Fruit fly (Drosophila melanogaster) whole organism, wandering third instar larva: Measurements from ENCODE around the gene CG9458.

ENCODE experiments used
- Abd-B ChIP-seq: fragments of >200 bp; optimal IDR thresholded peaks from 2 replicates; lab custom pipeline; 2017; ENCODE audit warnings: missing biosample characterization, missing genetic modification characterization
- CG32264 ChIP-seq: fragments of 200-800 bp; sonication (Bioruptor generic); optimal IDR thresholded peaks from 2 replicates; lab custom pipeline; 2016; ENCODE audit warnings: missing biosample characterization, missing genetic modification characterization
- CG9705 ChIP-seq: fragments of 200-800 bp; sonication (Bioruptor generic); optimal IDR thresholded peaks from 2 replicates; lab custom pipeline; 2018; ENCODE audit warnings: missing biosample characterization, mild to moderate bottlenecking, missing genetic modification characterization
- CrebA ChIP-seq: fragments of 200-800 bp; sonication (Bioruptor generic); optimal IDR thresholded peaks from 2 replicates; lab custom pipeline; 2016; ENCODE audit warnings: missing biosample characterization, mild to moderate bottlenecking, missing genetic modification characterization, borderline replicate concordance
- Dfd ChIP-seq: fragments of >200 bp; optimal IDR thresholded peaks from 2 replicates; lab custom pipeline; 2017; ENCODE audit warnings: missing biosample characterization, missing genetic modification characterization
- Dif ChIP-seq: fragments of 200-275, 200-300 bp; sonication (Bioruptor generic); optimal IDR thresholded peaks from 2 replicates; lab custom pipeline; 2018; ENCODE audit warnings: missing biosample characterization, missing genetic modification characterization; ENCODE audit not compliant: partially characterized antibody
- GATAd ChIP-seq: sonication (Bioruptor generic); optimal IDR thresholded peaks from 2 replicates; lab custom pipeline; 2016; ENCODE audit warnings: missing biosample characterization, missing genetic modification characterization
- HLH106 ChIP-seq: fragments of 200-800 bp; optimal IDR thresholded peaks from 3 replicates; lab custom pipeline; 2019; ENCODE audit warnings: missing biosample characterization, mild to moderate bottlenecking, missing genetic modification characterization, moderate library complexity
- Hnf4 ChIP-seq: fragments of 200-800 bp; sonication (Bioruptor generic); optimal IDR thresholded peaks from 2 replicates; lab custom pipeline; 2016; ENCODE audit warnings: missing biosample characterization, mild to moderate bottlenecking, missing genetic modification characterization
- Hr78 ChIP-seq: fragments of >200 bp; optimal IDR thresholded peaks from 2 replicates; lab custom pipeline; 2017; ENCODE audit warnings: missing biosample characterization, missing genetic modification characterization
- Hr83 ChIP-seq: fragments of 200-300 bp; sonication (Bioruptor generic); optimal IDR thresholded peaks from 2 replicates; lab custom pipeline; 2016; ENCODE audit warnings: missing biosample characterization, mild to moderate bottlenecking, missing genetic modification characterization, moderate library complexity; ENCODE audit not compliant: poor library complexity, severe bottlenecking
- Jra ChIP-seq: sonication (Bioruptor generic); optimal IDR thresholded peaks from 2 replicates; lab custom pipeline; 2016; ENCODE audit warnings: missing biosample characterization, missing genetic modification characterization
- Mio ChIP-seq: sonication (Bioruptor generic); optimal IDR thresholded peaks from 2 replicates; lab custom pipeline; 2016; ENCODE audit warnings: missing biosample characterization, missing genetic modification characterization
- Myc ChIP-seq: fragments of >200 bp; optimal IDR thresholded peaks from 2 replicates; lab custom pipeline; 2017
- N ChIP-seq: fragments of >200 bp; optimal IDR thresholded peaks from 2 replicates; lab custom pipeline; 2018; ENCODE audit warnings: missing biosample characterization, missing external identifiers, missing genetic modification characterization
- OdsH ChIP-seq: fragments of 200-800 bp; sonication (Bioruptor generic); optimal IDR thresholded peaks from 2 replicates; lab custom pipeline; 2016; ENCODE audit warnings: missing biosample characterization, mild to moderate bottlenecking, missing genetic modification characterization
- Rel ChIP-seq, 2 experiments: fragments of 200-800 bp; sonication (Bioruptor generic) in 1 of 2; optimal IDR thresholded peaks; 2 replicates in 1 of 2; 3 replicates in 1 of 2; lab custom pipeline; 2016 to 2019; ENCODE audit warnings: mild to moderate bottlenecking in 2 of 2, missing biosample characterization in 2 of 2, missing genetic modification characterization in 2 of 2, moderate library complexity in 1 of 2
- Sp1 ChIP-seq: fragments of 200-800 bp; sonication (Bioruptor generic); optimal IDR thresholded peaks from 3 replicates; lab custom pipeline; 2019; ENCODE audit warnings: missing biosample characterization, mild to moderate bottlenecking, missing genetic modification characterization, moderate library complexity
- Vsx2 ChIP-seq: fragments of 200-300, 225-300 bp; sonication (Bioruptor generic); optimal IDR thresholded peaks from 2 replicates; lab custom pipeline; 2018; ENCODE audit warnings: missing biosample characterization, missing genetic modification characterization; ENCODE audit not compliant: partially characterized antibody
- br ChIP-seq: fragments of 200-800 bp; sonication (Bioruptor generic); optimal IDR thresholded peaks from 2 replicates; lab custom pipeline; 2016; ENCODE audit warnings: missing biosample characterization, missing genetic modification characterization
- brk ChIP-seq: fragments of 200-800 bp; sonication (Bioruptor generic); optimal IDR thresholded peaks from 2 replicates; lab custom pipeline; 2016; ENCODE audit warnings: missing biosample characterization, mild to moderate bottlenecking, missing genetic modification characterization
- dl ChIP-seq, 2 experiments: fragments of 175-275, 200-275 bp in 1 of 2; fragments of 200-275 bp in 1 of 2; sonication (Bioruptor generic); optimal IDR thresholded peaks; lab custom pipeline; 2018; ENCODE audit warnings: mild to moderate bottlenecking in 2 of 2, missing biosample characterization in 2 of 2, missing genetic modification characterization in 2 of 2, moderate library complexity in 2 of 2; ENCODE audit not compliant: partially characterized antibody in 2 of 2, insufficient read depth in 1 of 2
- dmrt93B ChIP-seq: fragments of 200-800 bp; sonication (Bioruptor generic); optimal IDR thresholded peaks from 2 replicates; lab custom pipeline; 2018; ENCODE audit warnings: missing biosample characterization, mild to moderate bottlenecking, missing genetic modification characterization
- dsf ChIP-seq: sonication (Bioruptor generic); optimal IDR thresholded peaks from 2 replicates; lab custom pipeline; 2016; ENCODE audit warnings: missing biosample characterization, missing genetic modification characterization, borderline replicate concordance
- ey ChIP-seq: fragments of 200-800 bp; sonication (Bioruptor generic); optimal IDR thresholded peaks from 2 replicates; lab custom pipeline; 2016; ENCODE audit warnings: missing biosample characterization, missing genetic modification characterization
- foxo ChIP-seq, 2 experiments: fragments of 200-800 bp; sonication (Bioruptor generic); optimal IDR thresholded peaks; 2 replicates in 1 of 2; 3 replicates in 1 of 2; lab custom pipeline; 2016 to 2017; ENCODE audit warnings: missing biosample characterization in 2 of 2, missing genetic modification characterization in 2 of 2
- fru ChIP-seq: fragments of 200-800 bp; sonication (Bioruptor generic); optimal IDR thresholded peaks from 3 replicates; lab custom pipeline; 2016; ENCODE audit warnings: missing biosample characterization, mild to moderate bottlenecking, missing genetic modification characterization
- h ChIP-seq: fragments of 200-800 bp; sonication (Bioruptor generic); optimal IDR thresholded peaks from 3 replicates; lab custom pipeline; 2016; ENCODE audit warnings: missing biosample characterization, mild to moderate bottlenecking, missing genetic modification characterization
- jim ChIP-seq: fragments of 175-275, 200-325 bp; sonication (Bioruptor generic); optimal IDR thresholded peaks from 2 replicates; lab custom pipeline; 2016; ENCODE audit warnings: missing biosample characterization, mild to moderate bottlenecking, missing genetic modification characterization
- lola ChIP-seq: fragments of >200 bp; optimal IDR thresholded peaks from 2 replicates; lab custom pipeline; 2017; ENCODE audit warnings: missing biosample characterization, missing genetic modification characterization
- pan ChIP-seq: fragments of >200 bp; optimal IDR thresholded peaks from 2 replicates; lab custom pipeline; 2017
- psq ChIP-seq: fragments of 200-800 bp; sonication (Bioruptor generic); optimal IDR thresholded peaks from 3 replicates; lab custom pipeline; 2017; ENCODE audit warnings: missing biosample characterization, mild to moderate bottlenecking, missing genetic modification characterization, moderate library complexity
- rgr ChIP-seq: fragments of 200-800 bp; sonication (Bioruptor generic); optimal IDR thresholded peaks from 3 replicates; lab custom pipeline; 2016; ENCODE audit warnings: missing biosample characterization, mild to moderate bottlenecking, missing genetic modification characterization
- sage ChIP-seq: fragments of 200-800 bp; sonication (Bioruptor generic); optimal IDR thresholded peaks from 2 replicates; lab custom pipeline; 2016; ENCODE audit warnings: missing biosample characterization, mild to moderate bottlenecking, missing genetic modification characterization
- sv ChIP-seq: fragments of 200-800 bp; sonication (Bioruptor generic); optimal IDR thresholded peaks from 3 replicates; lab custom pipeline; 2016; ENCODE audit warnings: missing biosample characterization, missing genetic modification characterization
- tai ChIP-seq: sonication (Bioruptor generic); optimal IDR thresholded peaks from 2 replicates; lab custom pipeline; 2016; ENCODE audit warnings: missing biosample characterization, missing genetic modification characterization
- usp ChIP-seq: fragments of >200 bp; optimal IDR thresholded peaks from 2 replicates; lab custom pipeline; 2017; ENCODE audit warnings: missing biosample characterization, missing genetic modification characterization
- woc ChIP-seq: sonication (Bioruptor generic); optimal IDR thresholded peaks from 2 replicates; lab custom pipeline; 2016; ENCODE audit warnings: missing biosample characterization, mild to moderate bottlenecking, missing genetic modification characterization

The CG9458 gene

dm6 chr3R:9774821-9775220 is 44.9 kb downstream of the CG9458 start, which contains the start of gene topi:
Gene topi (plus strand): TSS chr3R:9775121.
- TF ChIP-seq lola (no peak), CrebA (no peak), Jra (GFP tag; lab: Kevin White, UChicago) (no peak), h (GFP tag; lab: Kevin White, UChicago) (no peak), br (no peak), CG32264 (GFP tag; lab: Kevin White, UChicago) (no peak), sage (GFP tag; lab: Kevin White, UChicago) (no peak), foxo (GFP tag; optimal IDR thresholded peaks at IDR 0.05; lab: Kevin White, UChicago) (no peak)
- TF ChIP-seq, all 38 proteins: peak for 0

dm6 chr3R:9774147-9774546 is 45.5 kb downstream of the CG9458 start, which contains the start of gene Whamy:
Gene Whamy (minus strand): TSS chr3R:9774419.
- TF ChIP-seq usp (GFP tag; lab: Kevin White, UChicago) (no peak), Jra (GFP tag; lab: Kevin White, UChicago) (peak; percentile 8), CG9705 (GFP tag; lab: Kevin White, UChicago) (no peak), Hr83 (GFP tag; lab: Kevin White, UChicago) (peak; percentile 12), Myc (no peak), OdsH (GFP tag; lab: Kevin White, UChicago) (peak; percentile 17), psq (GFP tag; lab: Kevin White, UChicago) (no peak), br (peak; percentile 24), h (GFP tag; lab: Kevin White, UChicago) (peak; percentile 5), N (GFP tag; lab: Kevin White, UChicago) (no peak), brk (no peak), Sp1 (GFP tag; lab: Kevin White, UChicago) (peak; percentile 27), rgr (GFP tag; lab: Kevin White, UChicago) (peak; percentile 4), sage (GFP tag; lab: Kevin White, UChicago) (no peak), Rel (GFP tag; optimal IDR thresholded peaks at IDR 0.05; lab: Kevin White, UChicago) (no peak), Rel (tag; optimal IDR thresholded peaks at IDR 0.05; lab: Kevin White, UChicago) (peak; percentile 93)

DNA sequence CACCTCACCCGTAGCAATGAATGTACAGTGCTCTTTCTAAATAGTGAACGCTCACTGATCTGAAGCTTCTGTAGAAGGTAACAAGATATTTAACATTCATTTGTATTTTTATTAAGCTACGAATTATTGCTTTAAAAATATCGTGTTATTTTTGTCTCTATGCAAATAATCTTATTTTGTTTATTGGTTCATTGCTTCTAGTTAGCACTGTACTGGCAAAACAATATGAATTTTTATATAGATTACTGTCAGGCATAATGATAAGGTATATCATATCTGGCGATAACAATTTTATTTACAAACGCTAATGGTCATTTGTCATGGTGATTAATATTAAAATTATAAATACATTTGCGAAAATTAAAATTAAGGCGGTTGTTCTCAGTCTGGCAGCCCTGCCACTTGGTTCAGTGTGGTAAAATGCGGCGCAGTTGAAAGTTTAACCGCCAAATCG is 48.1 kb downstream of the CG9458 start, which contains the start of gene CG9471:
CG9471 (minus strand) TSS at position 24 of the 454 bp plus-strand sequence.
- no peak for TF ChIP-seq tai (GFP tag; lab: Kevin White, UChicago)
- peak; percentile 86 for TF ChIP-seq GATAd (GFP tag; lab: Kevin White, UChicago)
- no peak for TF ChIP-seq Vsx2 (GFP tag; lab: Kevin White, UChicago)
- TF ChIP-seq Dfd (GFP tag; lab: Kevin White, UChicago): no peak
- TF ChIP-seq OdsH (GFP tag; lab: Kevin White, UChicago): peak; percentile 98
- peak; percentile 89 for TF ChIP-seq Rel (GFP tag; optimal IDR thresholded peaks at IDR 0.05; lab: Kevin White, UChicago)
- peak; percentile 87 for TF ChIP-seq Rel (tag; optimal IDR thresholded peaks at IDR 0.05; lab: Kevin White, UChicago)
- TF ChIP-seq ey (GFP tag; lab: Kevin White, UChicago): peak; percentile 98
- TF ChIP-seq pan: no peak
- peak; percentile 5 for TF ChIP-seq jim (GFP tag; lab: Kevin White, UChicago)
- TF ChIP-seq CG9705 (GFP tag; lab: Kevin White, UChicago): peak; percentile 88
- no peak for TF ChIP-seq brk
- peak; percentile 82 for TF ChIP-seq dmrt93B (GFP tag; lab: Kevin White, UChicago)
- TF ChIP-seq Myc: no peak
- TF ChIP-seq br: peak; percentile 97
- peak; percentile 91 for TF ChIP-seq sv (GFP tag; lab: Kevin White, UChicago)
- no peak for TF ChIP-seq dl (GFP tag; optimal IDR thresholded peaks at IDR 0.05; lab: Kevin White, UChicago; ENCODE audit: insufficient read depth in 1 of 2, partially characterized antibody in 2 of 2)
- no peak for TF ChIP-seq Dif (GFP tag; lab: Kevin White, UChicago)
- no peak for TF ChIP-seq Hr78 (GFP tag; lab: Kevin White, UChicago)
- TF ChIP-seq psq (GFP tag; lab: Kevin White, UChicago): peak; percentile 94
- peak; percentile 73 for TF ChIP-seq Mio
- TF ChIP-seq Hr83 (GFP tag; lab: Kevin White, UChicago): peak; percentile 41
- TF ChIP-seq foxo (GFP tag; optimal IDR thresholded peaks at IDR 0.05; lab: Kevin White, UChicago): peak; percentile 53 to 99
- peak; percentile 98 for TF ChIP-seq fru (GFP tag; lab: Kevin White, UChicago)
- TF ChIP-seq sage (GFP tag; lab: Kevin White, UChicago): peak; percentile 95
- peak; percentile 97 for TF ChIP-seq Jra (GFP tag; lab: Kevin White, UChicago)
- peak; percentile 87 for TF ChIP-seq dsf (GFP tag; lab: Kevin White, UChicago)
- no peak for TF ChIP-seq usp (GFP tag; lab: Kevin White, UChicago)
- peak; percentile 96 for TF ChIP-seq Sp1 (GFP tag; lab: Kevin White, UChicago)
- no peak for TF ChIP-seq N (GFP tag; lab: Kevin White, UChicago)
- peak; percentile 98 for TF ChIP-seq Hnf4 (GFP tag; lab: Kevin White, UChicago)
- peak; percentile 97 for TF ChIP-seq woc
- peak; percentile 92 for TF ChIP-seq CG32264 (GFP tag; lab: Kevin White, UChicago)
- no peak for TF ChIP-seq CrebA
- peak; percentile 95 for TF ChIP-seq HLH106 (tag; lab: Kevin White, UChicago)
- TF ChIP-seq lola: no peak
- peak; percentile 99 for TF ChIP-seq h (GFP tag; lab: Kevin White, UChicago)
- TF ChIP-seq rgr (GFP tag; lab: Kevin White, UChicago): peak; percentile 99
- no peak for TF ChIP-seq Abd-B (GFP tag; lab: Kevin White, UChicago)
